Worm (Caenorhabditis elegans): ENCODE results near the gene srj-5.

Gene srj-5

ce11 chrV:604105-604504 is 48.7 kb downstream of the srj-5 start, which contains the start of gene srlf-37:
Gene srlf-37 (minus strand): TSS chrV:604205.
- TF ChIP-seq sptf-1 (tag; optimal IDR thresholded peaks at IDR 0.05): no peak

All from whole organism, mixed stage, embryonic.